Worm (Caenorhabditis elegans) whole organism, L4 larva: ENCODE measurements around the gene F13E9.15.
A peak's percentile ranks its signal among the peaks of the same experiment; 100 is the strongest.

Experiments used
- ZK546.5 ChIP-seq, 2 experiments: sonication (generic microtip); optimal IDR thresholded peaks; 2 replicates each; lab custom pipeline; 2017; ENCODE audit warnings: missing biosample characterization in 2 of 2, missing genetic modification characterization in 2 of 2
- aha-1 ChIP-seq: fragments of 150-350 bp; peaks from one replicate; lab custom pipeline; 2014; ENCODE audit warnings: missing biosample characterization, missing genetic modification characterization
- ceh-62 ChIP-seq: sonication (generic microtip); optimal IDR thresholded peaks from 2 replicates; lab custom pipeline; 2017; ENCODE audit warnings: missing biosample characterization, missing genetic modification characterization
- fos-1 ChIP-seq: fragments of 150-350 bp; optimal IDR thresholded peaks from 2 replicates; lab custom pipeline; 2014; ENCODE audit warnings: missing biosample characterization, missing genetic modification characterization
- mxl-3 ChIP-seq: fragments of 200-800 bp; sonication (Bioruptor generic); optimal IDR thresholded peaks from 2 replicates; lab custom pipeline; 2018; ENCODE audit warnings: mild to moderate bottlenecking, missing genetic modification characterization, missing compliant biosample characterization
- nhr-11 ChIP-seq: fragments of 150-350 bp; optimal IDR thresholded peaks from 2 replicates; lab custom pipeline; 2014; ENCODE audit warnings: missing biosample characterization, missing genetic modification characterization
- nhr-6 ChIP-seq: fragments of 150-350 bp; optimal IDR thresholded peaks from 2 replicates; lab custom pipeline; 2014; ENCODE audit warnings: missing biosample characterization, missing genetic modification characterization
- nhr-76 ChIP-seq: fragments of 150-350 bp; optimal IDR thresholded peaks from 2 replicates; lab custom pipeline; 2014; ENCODE audit warnings: missing biosample characterization, missing genetic modification characterization
- saeg-2 ChIP-seq: fragments of 200-800 bp; sonication (Bioruptor generic); IDR thresholded peaks from 2 replicates; pipeline ENCODE4 v1.3.6; 2022; ENCODE audit warnings: missing genetic modification reagents, missing genetic modification characterization, missing compliant biosample characterization
- skn-1 ChIP-seq: fragments of 150-350 bp; optimal IDR thresholded peaks from 2 replicates; lab custom pipeline; 2014; ENCODE audit warnings: missing biosample characterization, missing genetic modification characterization
- snpc-4 ChIP-seq: fragments of 150-350 bp; optimal IDR thresholded peaks from 2 replicates; lab custom pipeline; 2014; ENCODE audit warnings: missing biosample characterization, missing genetic modification characterization
- tag-97 ChIP-seq: fragments of 200-800 bp; sonication (Bioruptor generic); IDR thresholded peaks from 2 replicates; pipeline ENCODE4 v1.3.6; 2022; ENCODE audit warnings: missing genetic modification characterization, missing compliant biosample characterization
- unc-62 ChIP-seq, 3 experiments: fragments of 150-350 bp in 1 of 3; sonication (generic microtip); optimal IDR thresholded peaks in 2 of 3; peaks in 1 of 3; 1 replicate in 1 of 3; 2 replicates in 2 of 3; lab custom pipeline; 2014 to 2017; ENCODE audit warnings: missing biosample characterization in 3 of 3, missing genetic modification characterization in 3 of 3, missing genetic modification reagents in 3 of 3, missing genotype in 1 of 3

ce11 chrIV:10933062-10933552, 43.4 kb upstream of the F13E9.15 start, which contains the start of the genes dnc-1 and lsm-7:
- peak; percentile 41 for TF ChIP-seq nhr-11 (tag; lab: Kevin White, UChicago)
- TF ChIP-seq tag-97 (GFP tag; lab: Robert Waterston, UW), result no peak
- no peak for TF ChIP-seq aha-1 (tag; lab: Kevin White, UChicago)
- no peak for TF ChIP-seq nhr-76
- no peak for TF ChIP-seq snpc-4 (tag; lab: Kevin White, UChicago)
- no peak for TF ChIP-seq skn-1 (tag; lab: Kevin White, UChicago)
- no peak for TF ChIP-seq ceh-62
- TF ChIP-seq unc-62 (GFP tag; optimal IDR thresholded peaks at IDR 0.05 in 1 of 2; lab: Kevin White, UChicago), result no peak
- no peak for TF ChIP-seq unc-62 (tag; optimal IDR thresholded peaks at IDR 0.05; lab: Kevin White, UChicago)
- no peak for TF ChIP-seq fos-1 (tag; lab: Kevin White, UChicago)
- TF ChIP-seq saeg-2, result no peak
- TF ChIP-seq ZK546.5 (tag; optimal IDR thresholded peaks at IDR 0.05; lab: Kevin White, UChicago), result no peak
- peak; percentile 8 for TF ChIP-seq mxl-3
- peak; percentile 65 for TF ChIP-seq nhr-6 (tag; lab: Kevin White, UChicago)
